Worm (Caenorhabditis elegans) whole organism, L4 larva: ENCODE measurements around the gene srz-24.

ENCODE experiments used
- aly-2 ChIP-seq: sonication (generic microtip); optimal IDR thresholded peaks from 2 replicates; lab custom pipeline; 2018; ENCODE audit warnings: missing biosample characterization, missing genetic modification characterization
- ceh-28 ChIP-seq: fragments of 150-350 bp; optimal IDR thresholded peaks from 2 replicates; lab custom pipeline; 2014; ENCODE audit warnings: missing biosample characterization, missing genetic modification reagents, missing genetic modification characterization
- fkh-10 ChIP-seq: fragments of 150-350 bp; optimal IDR thresholded peaks from 2 replicates; lab custom pipeline; 2014; ENCODE audit warnings: missing biosample characterization, missing genetic modification reagents, missing genetic modification characterization
- lin-39 ChIP-seq: fragments of 150-350 bp; optimal IDR thresholded peaks from 2 replicates; lab custom pipeline; 2014; ENCODE audit warnings: missing biosample characterization, missing genetic modification reagents, missing genetic modification characterization
- mdl-1 ChIP-seq, 2 experiments: fragments of 150-350 bp in 1 of 2; sonication (generic microtip) in 1 of 2; optimal IDR thresholded peaks; 2 replicates each; lab custom pipeline; 2014 to 2017; ENCODE audit warnings: missing biosample characterization in 2 of 2, missing genetic modification characterization in 2 of 2
- mdt-29 ChIP-seq: fragments of 200-800 bp; sonication (Bioruptor generic); IDR thresholded peaks from 2 replicates; pipeline ENCODE4 v1.3.6; 2022; ENCODE audit warnings: missing genetic modification reagents, missing genetic modification characterization, missing compliant biosample characterization
- nhr-11 ChIP-seq: fragments of 150-350 bp; optimal IDR thresholded peaks from 2 replicates; lab custom pipeline; 2014; ENCODE audit warnings: missing biosample characterization, missing genetic modification characterization
- nhr-111 ChIP-seq: fragments of 200-800 bp; sonication (Bioruptor generic); optimal IDR thresholded peaks from 2 replicates; lab custom pipeline; 2018; ENCODE audit warnings: mild to moderate bottlenecking, missing genetic modification characterization, missing compliant biosample characterization
- php-3 ChIP-seq: fragments of 200-800 bp; sonication (Bioruptor generic); IDR thresholded peaks from 2 replicates; pipeline ENCODE4 v1.3.6; 2022; ENCODE audit warnings: missing genetic modification reagents, missing genetic modification characterization, missing compliant biosample characterization

- TF ChIP-seq nhr-11 (tag; lab: Kevin White, UChicago), result no peak
- no peak for TF ChIP-seq ceh-28 (tag; lab: Kevin White, UChicago)
- no peak for TF ChIP-seq fkh-10 (GFP tag; lab: Kevin White, UChicago)
- TF ChIP-seq aly-2, result no peak
- no peak for TF ChIP-seq php-3 (GFP tag; lab: Robert Waterston, UW)
- TF ChIP-seq nhr-111 (GFP tag; lab: Kevin White, UChicago), result no peak
- no peak for TF ChIP-seq mdl-1 (tag; optimal IDR thresholded peaks at IDR 0.05; lab: Kevin White, UChicago)
- no peak for TF ChIP-seq lin-39 (tag; lab: Kevin White, UChicago)
- TF ChIP-seq mdt-29 (GFP tag; lab: Robert Waterston, UW), result no peak
Measured at ce11 chrIV:4981027-4981426, at the start of gene srz-24.
